Worm (Caenorhabditis elegans) whole organism, L1 larva: ENCODE data around the gene mlp-1.

ENCODE experiments used
- lin-15B ChIP-seq: fragments of 150-350 bp; sonication (generic microtip); optimal IDR thresholded peaks from 3 replicates; lab custom pipeline; 2014; ENCODE audit warnings: missing biosample characterization, missing genetic modification characterization
- nhr-12 ChIP-seq: sonication (generic microtip); optimal IDR thresholded peaks from 2 replicates; lab custom pipeline; 2017; ENCODE audit warnings: missing biosample characterization, missing genetic modification characterization
- snpc-4 ChIP-seq: fragments of 150-350 bp; optimal IDR thresholded peaks from 2 replicates; lab custom pipeline; 2014; ENCODE audit warnings: missing biosample characterization, missing genetic modification characterization
- unc-62 ChIP-seq: fragments of 150-350 bp; optimal IDR thresholded peaks from 2 replicates; lab custom pipeline; 2014; ENCODE audit warnings: missing biosample characterization, missing genetic modification reagents, missing genetic modification characterization

ce11 chrIII:5949817-5950216 is 25.0 kb downstream of the mlp-1 start:
- no peak for TF ChIP-seq snpc-4 (tag; lab: Kevin White, UChicago)
- no peak for TF ChIP-seq lin-15B
- no peak for TF ChIP-seq unc-62 (GFP tag; lab: Kevin White, UChicago)
- TF ChIP-seq nhr-12 (tag; lab: Kevin White, UChicago), result no peak
